Worm (Caenorhabditis elegans) whole organism, L2 larva: ENCODE results near the gene fbxc-17.
"Not testable (repeated sequence)": the region's sequence is repeated elsewhere in the genome, so short reads cannot be mapped to it uniquely, and the experiment has no call there.

ENCODE experiments used
- ama-1 ChIP-seq: fragments of 150-350 bp; optimal IDR thresholded peaks from 2 replicates; lab custom pipeline; 2018; ENCODE audit warnings: inconsistent platforms
- dmd-4 ChIP-seq: sonication (generic microtip); optimal IDR thresholded peaks from 2 replicates; lab custom pipeline; 2017; ENCODE audit warnings: missing biosample characterization, missing genetic modification characterization
- mdl-1 ChIP-seq, 2 experiments: fragments of 150-350 bp in 1 of 2; sonication (generic microtip) in 1 of 2; optimal IDR thresholded peaks; 2 replicates each; lab custom pipeline; 2017; ENCODE audit warnings: missing biosample characterization in 2 of 2, missing genetic modification characterization in 2 of 2
- nhr-21 ChIP-seq: fragments of 150-350 bp; optimal IDR thresholded peaks from 2 replicates; lab custom pipeline; 2014; ENCODE audit warnings: missing biosample characterization, missing genetic modification characterization

DNA sequence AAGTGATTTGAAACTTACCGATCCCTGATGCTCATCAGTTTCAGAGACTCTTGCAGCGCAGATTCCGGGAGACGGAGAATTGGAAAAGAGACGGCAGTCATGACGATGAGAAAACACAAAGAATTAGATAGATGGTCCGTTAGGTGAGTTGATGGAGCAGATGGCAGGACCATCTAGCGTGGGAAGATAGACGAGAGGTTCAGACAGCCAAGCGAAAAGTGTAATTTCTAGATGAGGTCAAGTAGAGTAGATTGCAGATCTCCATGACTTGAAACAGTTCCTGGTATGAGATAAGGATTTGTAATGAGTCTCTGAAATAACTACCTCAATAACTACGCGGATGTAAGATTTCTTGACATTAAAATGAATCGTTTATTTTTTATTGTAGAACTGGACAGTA, 17.1 kb upstream of the fbxc-17 start, which contains the start of gene F45D11.11:
- not testable (repeated sequence) for TF ChIP-seq ama-1 (lab: Kevin White, UChicago); dmd-4; mdl-1 (tag; optimal IDR thresholded peaks at IDR 0.05; lab: Kevin White, UChicago); nhr-21
